Fruit fly (Drosophila melanogaster) whole organism: Measurements from ENCODE around the gene CG14053.

Experiments used
- Dll ChIP-seq: fragments of >200 bp; optimal IDR thresholded peaks from 2 replicates; lab custom pipeline; 2017
- EcR ChIP-seq, 2 experiments: fragments of >200 bp; optimal IDR thresholded peaks; 2 replicates each; lab custom pipeline; 2017; ENCODE audit warnings: missing biosample characterization in 2 of 2, missing genetic modification characterization in 2 of 2, missing genetic modification reagents in 2 of 2
- pan ChIP-seq: fragments of >200 bp; optimal IDR thresholded peaks from 2 replicates; lab custom pipeline; 2017
- psq ChIP-seq: fragments of >200 bp; optimal IDR thresholded peaks from 2 replicates; lab custom pipeline; 2017
- usp ChIP-seq: fragments of >200 bp; optimal IDR thresholded peaks from 2 replicates; lab custom pipeline; 2017; ENCODE audit warnings: missing biosample characterization, missing genetic modification characterization, mixed read lengths

- TF ChIP-seq EcR (GFP tag; optimal IDR thresholded peaks at IDR 0.05; lab: Kevin White, UChicago) (no peak), psq (lab: Kevin White, UChicago) (no peak), Dll (lab: Kevin White, UChicago) (no peak), pan (lab: Kevin White, UChicago) (no peak), usp (GFP tag; lab: Kevin White, UChicago) (no peak)
Observed at dm6 chrX:2198272-2198571, 4.5 kb upstream of the CG14053 start.
